Worm (Caenorhabditis elegans): ENCODE measurements around the gene F43H9.3.

Gene F43H9.3

ce11 chrV:7995878-7996277 lies 28.9 kb downstream of the F43H9.3 start, which contains the start of gene Y97E10AR.2:
Gene Y97E10AR.2 (plus strand): TSS chrV:7996178.
- TF ChIP-seq nhr-12 (tag; optimal IDR thresholded peaks at IDR 0.05) (no peak), sem-4 (tag; optimal IDR thresholded peaks at IDR 0.05) (no peak), elt-3 (tag; optimal IDR thresholded peaks at IDR 0.05) (no peak), C34F6.9 (tag; optimal IDR thresholded peaks at IDR 0.05) (no peak), mbf-1 (tag; optimal IDR thresholded peaks at IDR 0.05) (no peak), ceh-82 (tag; optimal IDR thresholded peaks at IDR 0.05) (no peak), egl-27 (tag; optimal IDR thresholded peaks at IDR 0.05) (no peak), unc-55 (GFP tag; optimal IDR thresholded peaks at IDR 0.05) (no peak), ZK546.5 (tag; optimal IDR thresholded peaks at IDR 0.05) (no peak), ztf-1 (GFP tag; conservative IDR thresholded peaks at IDR 0.05) (no peak), lin-11 (tag; optimal IDR thresholded peaks at IDR 0.05) (no peak), ceh-16 (tag; optimal IDR thresholded peaks at IDR 0.05) (no peak), ztf-11 (tag; optimal IDR thresholded peaks at IDR 0.05) (no peak), nhr-129 (tag; optimal IDR thresholded peaks at IDR 0.05) (no peak), skn-1 (tag; optimal IDR thresholded peaks at IDR 0.05) (no peak), mdl-1 (tag; optimal IDR thresholded peaks at IDR 0.05) (no peak), nhr-77 (tag; optimal IDR thresholded peaks at IDR 0.05) (no peak)

- TF ChIP-seq dmd-4 (tag; optimal IDR thresholded peaks at IDR 0.05) (no peak), ama-1 (optimal IDR thresholded peaks at IDR 0.05) (no peak), aly-2 (tag; optimal IDR thresholded peaks at IDR 0.05) (no peak), R02D3.7 (tag; optimal IDR thresholded peaks at IDR 0.05) (no peak), alr-1 (tag; optimal IDR thresholded peaks at IDR 0.05) (no peak), nhr-237 (tag; optimal IDR thresholded peaks at IDR 0.05) (no peak), nhr-21 (tag; optimal IDR thresholded peaks at IDR 0.05) (no peak), mab-5 (tag; optimal IDR thresholded peaks at IDR 0.05) (no peak), sem-4 (tag; optimal IDR thresholded peaks at IDR 0.05) (no peak), nhr-11 (tag; optimal IDR thresholded peaks at IDR 0.05) (no peak)
Measured at ce11 chrV:7995165-7995564, 29.6 kb downstream of the F43H9.3 start.

ce11 chrV:7994570-7994969 lies 30.2 kb downstream of the F43H9.3 start, which contains the start of gene ceh-76:
Gene ceh-76 (minus strand): TSS chrV:7994670.
- TF ChIP-seq mab-5 (tag; optimal IDR thresholded peaks at IDR 0.05) (no peak), nhr-21 (tag; optimal IDR thresholded peaks at IDR 0.05) (no peak), lin-39 (tag; optimal IDR thresholded peaks at IDR 0.05) (no peak), sma-3 (GFP tag; optimal IDR thresholded peaks at IDR 0.05) (no peak), lin-13 (GFP tag; optimal IDR thresholded peaks at IDR 0.05) (no peak), ceh-16 (tag; optimal IDR thresholded peaks at IDR 0.05) (no peak), nhr-12 (tag; optimal IDR thresholded peaks at IDR 0.05) (no peak), F13H6.1 (tag; optimal IDR thresholded peaks at IDR 0.05) (no peak), unc-62 (GFP tag; optimal IDR thresholded peaks at IDR 0.05) (no peak), lin-11 (tag; optimal IDR thresholded peaks at IDR 0.05) (no peak), Y55F3AM.14 (GFP tag; optimal IDR thresholded peaks at IDR 0.05) (no peak), unc-55 (GFP tag; optimal IDR thresholded peaks at IDR 0.05) (no peak)

- TF ChIP-seq ztf-4 (tag; optimal IDR thresholded peaks at IDR 0.05) (no peak), nhr-10 (tag; optimal IDR thresholded peaks at IDR 0.05) (no peak), skn-1 (tag; optimal IDR thresholded peaks at IDR 0.05) (no peak), ceh-16 (tag; optimal IDR thresholded peaks at IDR 0.05) (no peak), nhr-6 (tag; optimal IDR thresholded peaks at IDR 0.05) (no peak), unc-55 (GFP tag; optimal IDR thresholded peaks at IDR 0.05) (no peak), snpc-4 (tag; optimal IDR thresholded peaks at IDR 0.05) (no peak), ceh-82 (tag; optimal IDR thresholded peaks at IDR 0.05) (no peak)
Measured at ce11 chrV:7985860-7986259, 38.9 kb downstream of the F43H9.3 start, which contains the start of gene Y97E10AL.1. Gene Y97E10AL.1 (plus strand): TSS chrV:7986160.

- TF ChIP-seq elt-1 (tag; optimal IDR thresholded peaks at IDR 0.05) (no peak), nhr-25 (tag; optimal IDR thresholded peaks at IDR 0.05) (peak; percentile 30), fos-1 (tag; optimal IDR thresholded peaks at IDR 0.05) (peak; percentile 20), lsy-2 (tag; optimal IDR thresholded peaks at IDR 0.05) (peak; percentile 84 to 96), sem-4 (tag; optimal IDR thresholded peaks at IDR 0.05) (no peak), blmp-1 (tag; optimal IDR thresholded peaks at IDR 0.05; ENCODE audit: insufficient read depth) (peak; percentile 3), crh-2 (tag; optimal IDR thresholded peaks at IDR 0.05) (peak; percentile 12), Y55F3AM.14 (GFP tag; optimal IDR thresholded peaks at IDR 0.05) (no peak), alr-1 (tag; optimal IDR thresholded peaks at IDR 0.05) (no peak), C34F6.9 (tag; optimal IDR thresholded peaks at IDR 0.05) (peak; percentile 75), mdl-1 (tag; optimal IDR thresholded peaks at IDR 0.05) (no peak), aly-2 (tag; optimal IDR thresholded peaks at IDR 0.05) (no peak), nhr-129 (tag; optimal IDR thresholded peaks at IDR 0.05) (peak; percentile 45), ztf-1 (GFP tag; conservative IDR thresholded peaks at IDR 0.05) (no peak), unc-55 (GFP tag; optimal IDR thresholded peaks at IDR 0.05) (peak; percentile 72), gmeb-1 (tag; optimal IDR thresholded peaks at IDR 0.05) (peak; percentile 54), nhr-21 (tag; optimal IDR thresholded peaks at IDR 0.05) (no peak)
Measured at ce11 chrV:7983381-7984052, 41.2 kb downstream of the F43H9.3 start, which contains the start of the genes natb-1 and abhd-12. Gene natb-1 (minus strand): TSS chrV:7983431. Gene abhd-12 (plus strand): TSS chrV:7983879.
